Worm (Caenorhabditis elegans) whole organism, early embryonic: ENCODE data around the gene sre-52.

Experiments used
- B0310.2 ChIP-seq: sonication (generic microtip); optimal IDR thresholded peaks from 2 replicates; lab custom pipeline; 2016; ENCODE audit warnings: mild to moderate bottlenecking, missing genetic modification characterization, missing compliant biosample characterization
- F13C5.2 ChIP-seq: sonication (generic microtip); optimal IDR thresholded peaks from 2 replicates; lab custom pipeline; 2017; ENCODE audit warnings: mild to moderate bottlenecking, missing genetic modification characterization, inconsistent platforms, missing compliant biosample characterization
- ama-1 ChIP-seq: fragments of 150-350 bp; optimal IDR thresholded peaks from 2 replicates; lab custom pipeline; 2014
- ets-7 ChIP-seq: sonication (generic microtip); optimal IDR thresholded peaks from 2 replicates; lab custom pipeline; 2016; ENCODE audit warnings: missing genotype, missing genetic modification characterization, missing compliant biosample characterization
- hmg-4 ChIP-seq: fragments of 200-800 bp; sonication (Bioruptor generic); optimal IDR thresholded peaks from 2 replicates; lab custom pipeline; 2018; ENCODE audit warnings: mild to moderate bottlenecking, missing genetic modification characterization, missing compliant biosample characterization
- sea-1 ChIP-seq: fragments of 200-800 bp; sonication (Bioruptor generic); conservative IDR thresholded peaks from 2 replicates; pipeline ENCODE4 v1.3.6; 2022; ENCODE audit warnings: missing genetic modification characterization, missing compliant biosample characterization
- tbx-11 ChIP-seq: fragments of 200-800 bp; sonication (Bioruptor generic); IDR thresholded peaks from 2 replicates; pipeline ENCODE4 v1.3.6; 2022; ENCODE audit warnings: missing genetic modification characterization, missing compliant biosample characterization
- tbx-37 ChIP-seq: fragments of 200-800 bp; sonication (Bioruptor generic); conservative IDR thresholded peaks from 2 replicates; pipeline ENCODE4 v1.3.6; 2022; ENCODE audit warnings: missing genetic modification reagents, missing genetic modification characterization, missing compliant biosample characterization
- tra-4 ChIP-seq: sonication (generic microtip); optimal IDR thresholded peaks from 2 replicates; lab custom pipeline; 2017; ENCODE audit warnings: missing genetic modification characterization, missing compliant biosample characterization

DNA sequence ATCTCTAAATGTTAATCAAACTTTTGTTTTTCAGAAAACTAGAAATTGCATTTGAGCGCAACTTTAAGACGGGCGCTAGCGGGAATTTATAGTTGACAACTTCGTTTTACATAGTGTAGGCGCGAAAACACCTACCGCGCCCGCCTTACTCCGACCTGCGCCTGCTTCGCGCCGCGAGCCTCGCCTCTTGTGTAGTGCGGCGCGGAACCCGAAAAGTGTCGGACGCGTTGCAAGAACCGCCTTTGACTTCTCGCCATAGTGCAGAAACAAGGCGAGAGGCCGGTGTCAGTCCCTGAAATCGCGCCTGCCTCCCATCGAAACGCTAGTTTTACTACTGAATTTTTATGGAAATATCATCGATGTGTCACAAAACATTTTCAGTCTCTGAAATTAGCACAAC is 50.3 kb downstream of the sre-52 start:
- TF ChIP-seq B0310.2 = no peak
- TF ChIP-seq ama-1 = no peak
- no peak for TF ChIP-seq F13C5.2 (tag; lab: Kevin White, UChicago)
- no peak for TF ChIP-seq tbx-11 (GFP tag; lab: Robert Waterston, UW)
- TF ChIP-seq tbx-37 (GFP tag; lab: Robert Waterston, UW) = no peak
- no peak for TF ChIP-seq tra-4 (tag; lab: Kevin White, UChicago)
- TF ChIP-seq ets-7 (tag; lab: Kevin White, UChicago) = no peak
- no peak for TF ChIP-seq hmg-4 (GFP tag; lab: Kevin White, UChicago)
- TF ChIP-seq sea-1 (GFP tag; lab: Robert Waterston, UW) = no peak
